Fruit fly (Drosophila melanogaster) whole organism, pupa: ENCODE results near the gene DPCoAC.

ENCODE experiments used
- CG10348 ChIP-seq: fragments of 200-800 bp; sonication (Bioruptor generic); IDR thresholded peaks from 2 replicates; pipeline ENCODE4 v1.3.6; 2022; ENCODE audit warnings: missing biosample characterization, missing genetic modification characterization
- CG13204 ChIP-seq: fragments of 200-800 bp; sonication (Bioruptor generic); optimal IDR thresholded peaks from 2 replicates; lab custom pipeline; 2018; ENCODE audit warnings: missing biosample characterization, mild to moderate bottlenecking, missing genetic modification characterization, moderate library complexity
- CG14655 ChIP-seq: fragments of 200-800 bp; sonication (Bioruptor generic); optimal IDR thresholded peaks from 3 replicates; lab custom pipeline; 2017; ENCODE audit warnings: mild to moderate bottlenecking, missing biosample characterization, missing genetic modification reagents, missing genetic modification characterization
- CG15710 ChIP-seq: fragments of 200-800 bp; sonication (Bioruptor generic); optimal IDR thresholded peaks from 2 replicates; lab custom pipeline; 2018; ENCODE audit warnings: missing biosample characterization, mild to moderate bottlenecking, missing genetic modification characterization, moderate library complexity
- CG17806 ChIP-seq: fragments of 200-800 bp; sonication (Bioruptor generic); optimal IDR thresholded peaks from 2 replicates; lab custom pipeline; 2018; ENCODE audit warnings: missing biosample characterization, mild to moderate bottlenecking, missing genetic modification characterization, moderate library complexity
- CG32121 ChIP-seq: fragments of 200-800 bp; sonication (Bioruptor generic); IDR thresholded peaks from 2 replicates; pipeline ENCODE4 v1.3.6; 2022; ENCODE audit warnings: missing biosample characterization, missing genetic modification characterization
- CG34367 ChIP-seq: fragments of 200-800 bp; sonication (Bioruptor generic); optimal IDR thresholded peaks from 2 replicates; lab custom pipeline; 2018; ENCODE audit warnings: missing biosample characterization, mild to moderate bottlenecking, missing genetic modification characterization
- CG8159 ChIP-seq: fragments of 200-800 bp; sonication (Bioruptor generic); optimal IDR thresholded peaks from 3 replicates; lab custom pipeline; 2018; ENCODE audit warnings: missing biosample characterization, mild to moderate bottlenecking, missing genetic modification characterization, moderate library complexity
- CG8301 ChIP-seq: fragments of 200-800 bp; sonication (Bioruptor generic); optimal IDR thresholded peaks from 2 replicates; lab custom pipeline; 2018; ENCODE audit warnings: missing biosample characterization, mild to moderate bottlenecking, missing genetic modification characterization
- EcR ChIP-seq: fragments of 200-800 bp; sonication (Bioruptor generic); optimal IDR thresholded peaks from 3 replicates; lab custom pipeline; 2019; ENCODE audit warnings: missing biosample characterization, missing genetic modification characterization, mild to moderate bottlenecking, moderate library complexity, missing genetic modification reagents
- Pif1A ChIP-seq: fragments of 200-800 bp; sonication (Bioruptor generic); optimal IDR thresholded peaks from 3 replicates; lab custom pipeline; 2016; ENCODE audit warnings: missing biosample characterization, missing genetic modification characterization
- Snoo ChIP-seq: fragments of 200-800 bp; sonication (Bioruptor generic); optimal IDR thresholded peaks from 3 replicates; lab custom pipeline; 2017; ENCODE audit warnings: missing biosample characterization, mild to moderate bottlenecking, missing genetic modification characterization, inconsistent platforms
- fd96Ca ChIP-seq: fragments of 200-800 bp; sonication (Bioruptor generic); IDR thresholded peaks from 3 replicates; pipeline ENCODE4 v1.3.6; 2022; ENCODE audit warnings: missing biosample characterization, missing genetic modification characterization
- rn ChIP-seq: fragments of 200-800 bp; sonication (Bioruptor generic); IDR thresholded peaks from 2 replicates; pipeline ENCODE4 v1.3.6; 2022; ENCODE audit warnings: missing biosample characterization, missing genetic modification characterization

dm6 chr3R:20503646-20504045, 53.8 kb downstream of the DPCoAC start, which contains the start of gene MtnB:
- TF ChIP-seq CG8159 (tag; lab: Kevin White, UChicago) (no peak), CG8301 (tag; lab: Kevin White, UChicago) (no peak), CG15710 (tag; lab: Kevin White, UChicago) (no peak), CG34367 (tag; lab: Kevin White, UChicago) (no peak), CG13204 (no peak), EcR (GFP tag; lab: Kevin White, UChicago) (no peak), Snoo (tag; lab: Kevin White, UChicago) (no peak), CG32121 (GFP tag; lab: Robert Waterston, UW) (no peak), CG14655 (GFP tag; lab: Kevin White, UChicago) (no peak), fd96Ca (GFP tag; lab: Robert Waterston, UW) (no peak), rn (GFP tag; lab: Robert Waterston, UW) (no peak), Pif1A (GFP tag; lab: Kevin White, UChicago) (no peak), CG17806 (tag; lab: Kevin White, UChicago) (no peak), CG10348 (GFP tag; lab: Robert Waterston, UW) (no peak)
